Worm (Caenorhabditis elegans) whole organism, L2 larva: ENCODE data around the gene R12B2.2.
A peak's percentile ranks its signal among the peaks of the same experiment; 100 is the strongest.

Experiments
- C34F6.9 ChIP-seq: fragments of 150-350 bp; optimal IDR thresholded peaks from 2 replicates; lab custom pipeline; 2014; ENCODE audit warnings: missing biosample characterization, missing genetic modification characterization
- F13H6.1 ChIP-seq: sonication (generic microtip); optimal IDR thresholded peaks from 2 replicates; lab custom pipeline; 2016; ENCODE audit warnings: missing genetic modification characterization, missing compliant biosample characterization
- R02D3.7 ChIP-seq: fragments of 150-350 bp; optimal IDR thresholded peaks from 2 replicates; lab custom pipeline; 2014; ENCODE audit warnings: missing biosample characterization, missing genetic modification characterization
- Y55F3AM.14 ChIP-seq: fragments of 200-800 bp; sonication (Bioruptor generic); optimal IDR thresholded peaks from 2 replicates; lab custom pipeline; 2018; ENCODE audit warnings: mild to moderate bottlenecking, missing genetic modification characterization, missing compliant biosample characterization
- ZK546.5 ChIP-seq: sonication (generic microtip); optimal IDR thresholded peaks from 2 replicates; lab custom pipeline; 2017; ENCODE audit warnings: missing biosample characterization, missing genetic modification characterization
- alr-1 ChIP-seq: fragments of 150-350 bp; optimal IDR thresholded peaks from 2 replicates; lab custom pipeline; 2014; ENCODE audit warnings: missing biosample characterization, missing genetic modification characterization
- aly-2 ChIP-seq: fragments of 150-350 bp; optimal IDR thresholded peaks from 2 replicates; lab custom pipeline; 2014; ENCODE audit warnings: missing biosample characterization, missing genetic modification characterization
- ama-1 ChIP-seq: fragments of 150-350 bp; optimal IDR thresholded peaks from 2 replicates; lab custom pipeline; 2018; ENCODE audit warnings: inconsistent platforms
- blmp-1 ChIP-seq: sonication (generic microtip); optimal IDR thresholded peaks from 2 replicates; lab custom pipeline; 2017; ENCODE audit warnings: missing genetic modification characterization, mild to moderate bottlenecking, missing compliant biosample characterization, antibody characterized with exemption, moderate library complexity; ENCODE audit not compliant: insufficient read depth
- ceh-16 ChIP-seq: fragments of 150-350 bp; optimal IDR thresholded peaks from 2 replicates; lab custom pipeline; 2014; ENCODE audit warnings: missing biosample characterization, missing genetic modification characterization
- ceh-82 ChIP-seq: fragments of 150-350 bp; optimal IDR thresholded peaks from 2 replicates; lab custom pipeline; 2014; ENCODE audit warnings: missing biosample characterization, missing genetic modification characterization
- crh-2 ChIP-seq: sonication (generic microtip); optimal IDR thresholded peaks from 2 replicates; lab custom pipeline; 2017; ENCODE audit warnings: missing biosample characterization, missing genetic modification characterization
- dmd-4 ChIP-seq: sonication (generic microtip); optimal IDR thresholded peaks from 2 replicates; lab custom pipeline; 2017; ENCODE audit warnings: missing biosample characterization, missing genetic modification characterization
- egl-27 ChIP-seq: sonication (generic microtip); optimal IDR thresholded peaks from 3 replicates; lab custom pipeline; 2017; ENCODE audit warnings: missing biosample characterization, missing genetic modification reagents, missing genetic modification characterization
- elt-1 ChIP-seq: fragments of 150-350 bp; optimal IDR thresholded peaks from 2 replicates; lab custom pipeline; 2014; ENCODE audit warnings: missing biosample characterization, missing genetic modification characterization
- elt-3 ChIP-seq: sonication (generic microtip); optimal IDR thresholded peaks from 2 replicates; lab custom pipeline; 2017; ENCODE audit warnings: missing biosample characterization, missing genetic modification characterization
- fos-1 ChIP-seq: fragments of 150-350 bp; optimal IDR thresholded peaks from 2 replicates; lab custom pipeline; 2014; ENCODE audit warnings: missing biosample characterization, missing genetic modification characterization
- gmeb-1 ChIP-seq: fragments of 150-350 bp; optimal IDR thresholded peaks from 2 replicates; lab custom pipeline; 2014; ENCODE audit warnings: missing biosample characterization, missing genetic modification characterization
- lin-11 ChIP-seq: fragments of 150-350 bp; sonication (generic microtip); optimal IDR thresholded peaks from 2 replicates; lab custom pipeline; 2014; ENCODE audit warnings: missing biosample characterization, missing genetic modification characterization, inconsistent platforms, mixed read lengths
- lin-13 ChIP-seq: fragments of 150-350 bp; optimal IDR thresholded peaks from 2 replicates; lab custom pipeline; 2014; ENCODE audit warnings: missing biosample characterization, missing genetic modification reagents, missing genetic modification characterization
- lin-39 ChIP-seq: fragments of 150-350 bp; optimal IDR thresholded peaks from 2 replicates; lab custom pipeline; 2014; ENCODE audit warnings: missing biosample characterization, missing genetic modification reagents, missing genetic modification characterization
- lsy-2 ChIP-seq, 2 experiments: fragments of 150-350 bp in 1 of 2; sonication (generic microtip) in 1 of 2; optimal IDR thresholded peaks; 2 replicates each; lab custom pipeline; 2014 to 2017; ENCODE audit warnings: missing biosample characterization in 2 of 2, missing genetic modification characterization in 2 of 2
- mab-5 ChIP-seq: fragments of 150-350 bp; optimal IDR thresholded peaks from 2 replicates; lab custom pipeline; 2014; ENCODE audit warnings: missing biosample characterization, missing genetic modification characterization
- mbf-1 ChIP-seq: sonication (generic microtip); optimal IDR thresholded peaks from 2 replicates; lab custom pipeline; 2017; ENCODE audit warnings: missing biosample characterization, missing genetic modification characterization
- mdl-1 ChIP-seq, 2 experiments: fragments of 150-350 bp in 1 of 2; sonication (generic microtip) in 1 of 2; optimal IDR thresholded peaks; 2 replicates each; lab custom pipeline; 2017; ENCODE audit warnings: missing biosample characterization in 2 of 2, missing genetic modification characterization in 2 of 2
- nhr-10 ChIP-seq: sonication (generic microtip); optimal IDR thresholded peaks from 2 replicates; lab custom pipeline; 2017; ENCODE audit warnings: missing biosample characterization, missing genetic modification characterization
- nhr-11 ChIP-seq: fragments of 150-350 bp; optimal IDR thresholded peaks from 2 replicates; lab custom pipeline; 2014; ENCODE audit warnings: missing biosample characterization, missing genetic modification characterization
- nhr-12 ChIP-seq: fragments of 150-350 bp; optimal IDR thresholded peaks from 2 replicates; lab custom pipeline; 2014; ENCODE audit warnings: missing biosample characterization, missing genetic modification characterization
- nhr-129 ChIP-seq: fragments of 150-350 bp; optimal IDR thresholded peaks from 2 replicates; lab custom pipeline; 2014; ENCODE audit warnings: missing biosample characterization, missing genetic modification characterization
- nhr-21 ChIP-seq: fragments of 150-350 bp; optimal IDR thresholded peaks from 2 replicates; lab custom pipeline; 2014; ENCODE audit warnings: missing biosample characterization, missing genetic modification characterization
- nhr-23 ChIP-seq: fragments of 150-350 bp; optimal IDR thresholded peaks from 2 replicates; lab custom pipeline; 2014; ENCODE audit warnings: missing biosample characterization, missing genetic modification reagents, missing genetic modification characterization
- nhr-25 ChIP-seq: fragments of 150-350 bp; sonication (generic microtip); optimal IDR thresholded peaks from 3 replicates; lab custom pipeline; 2014; ENCODE audit warnings: missing biosample characterization, missing genetic modification characterization
- nhr-6 ChIP-seq: fragments of 150-350 bp; optimal IDR thresholded peaks from 2 replicates; lab custom pipeline; 2014; ENCODE audit warnings: missing biosample characterization, missing genetic modification characterization
- nhr-77 ChIP-seq: fragments of 150-350 bp; optimal IDR thresholded peaks from 2 replicates; lab custom pipeline; 2014; ENCODE audit warnings: missing biosample characterization, missing genetic modification characterization
- peb-1 ChIP-seq: fragments of 150-350 bp; optimal IDR thresholded peaks from 2 replicates; lab custom pipeline; 2014; ENCODE audit warnings: missing biosample characterization, missing genetic modification characterization
- sem-4 ChIP-seq: fragments of 150-350 bp; optimal IDR thresholded peaks from 2 replicates; lab custom pipeline; 2014; ENCODE audit warnings: missing biosample characterization, missing genetic modification reagents, missing genetic modification characterization
- skn-1 ChIP-seq: sonication (generic microtip); optimal IDR thresholded peaks from 2 replicates; lab custom pipeline; 2017; ENCODE audit warnings: missing biosample characterization, missing genetic modification characterization
- sma-3 ChIP-seq: sonication (generic microtip); optimal IDR thresholded peaks from 2 replicates; lab custom pipeline; 2016; ENCODE audit warnings: missing genetic modification reagents, missing genetic modification characterization, missing compliant biosample characterization
- sma-9 ChIP-seq, 2 experiments: fragments of 150-350 bp in 1 of 2; sonication (generic microtip) in 1 of 2; optimal IDR thresholded peaks; 2 replicates each; lab custom pipeline; 2014 to 2016; ENCODE audit warnings: missing genetic modification characterization in 2 of 2, mild to moderate bottlenecking in 1 of 2, missing biosample characterization in 1 of 2, missing compliant biosample characterization in 1 of 2, missing genetic modification reagents in 1 of 2, moderate library complexity in 1 of 2
- snpc-4 ChIP-seq: fragments of 150-350 bp; optimal IDR thresholded peaks from 2 replicates; lab custom pipeline; 2014; ENCODE audit warnings: missing biosample characterization, missing genetic modification characterization
- unc-39 ChIP-seq: fragments of 150-350 bp; optimal IDR thresholded peaks from 2 replicates; lab custom pipeline; 2014; ENCODE audit warnings: missing biosample characterization, missing genetic modification characterization
- unc-55 ChIP-seq: fragments of 150-350 bp; sonication (generic microtip); optimal IDR thresholded peaks from 3 replicates; lab custom pipeline; 2014; ENCODE audit warnings: missing biosample characterization, missing genetic modification reagents, missing genetic modification characterization
- unc-62 ChIP-seq: fragments of 150-350 bp; optimal IDR thresholded peaks from 2 replicates; lab custom pipeline; 2014; ENCODE audit warnings: missing biosample characterization, missing genetic modification reagents, missing genetic modification characterization
- zag-1 ChIP-seq: fragments of 150-350 bp; optimal IDR thresholded peaks from 2 replicates; lab custom pipeline; 2014; ENCODE audit warnings: missing biosample characterization, missing genetic modification characterization
- ztf-1 ChIP-seq: fragments of 200-800 bp; sonication (Bioruptor generic); conservative IDR thresholded peaks from 2 replicates; pipeline ENCODE4 v1.3.6; 2022; ENCODE audit warnings: missing genetic modification characterization, missing compliant biosample characterization
- ztf-11 ChIP-seq: sonication (generic microtip); optimal IDR thresholded peaks from 2 replicates; lab custom pipeline; 2017; ENCODE audit warnings: missing biosample characterization, missing genetic modification characterization

The R12B2.2 gene

DNA sequence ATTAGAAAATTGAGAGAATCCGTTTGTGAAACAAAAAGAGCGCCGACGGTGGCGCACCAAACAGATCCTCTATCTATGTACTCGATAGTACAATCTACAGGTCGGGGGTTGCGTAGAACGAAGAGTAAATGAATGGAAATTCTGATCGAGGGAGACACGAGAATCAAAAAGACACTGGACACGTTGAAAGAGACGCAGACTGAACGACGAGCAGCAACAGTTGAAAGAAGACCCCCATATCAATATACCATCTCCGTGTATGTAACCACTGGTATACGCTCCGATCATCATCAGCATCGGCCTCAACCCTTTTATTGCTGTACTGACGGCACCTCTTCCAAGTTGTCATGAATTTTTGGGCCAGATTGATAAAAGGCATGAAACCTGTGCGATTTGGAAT is 29.4 kb downstream of the R12B2.2 start:
- no peak for TF ChIP-seq gmeb-1 (tag; lab: Kevin White, UChicago)
- no peak for TF ChIP-seq dmd-4 (tag; lab: Kevin White, UChicago)
- no peak for TF ChIP-seq lin-11 (tag; lab: Kevin White, UChicago)
- TF ChIP-seq R02D3.7, result no peak
- no peak for TF ChIP-seq nhr-11 (tag; lab: Kevin White, UChicago)
- no peak for TF ChIP-seq nhr-21 (tag; lab: Kevin White, UChicago)
- TF ChIP-seq fos-1 (tag; lab: Kevin White, UChicago), result no peak
- TF ChIP-seq ztf-1 (GFP tag; lab: Robert Waterston, UW), result no peak
- TF ChIP-seq ama-1, result no peak
- TF ChIP-seq elt-1 (tag; lab: Kevin White, UChicago), result peak; percentile 79
- no peak for TF ChIP-seq ztf-11 (tag; lab: Kevin White, UChicago)
- TF ChIP-seq egl-27 (tag; lab: Kevin White, UChicago), result no peak
- TF ChIP-seq snpc-4 (tag; lab: Kevin White, UChicago), result no peak
- TF ChIP-seq nhr-6 (tag; lab: Kevin White, UChicago), result no peak
- TF ChIP-seq sem-4 (tag; lab: Kevin White, UChicago), result no peak
- no peak for TF ChIP-seq F13H6.1 (tag; lab: Kevin White, UChicago)
- TF ChIP-seq zag-1, result no peak
- TF ChIP-seq nhr-23, result no peak
- no peak for TF ChIP-seq ceh-82 (tag; lab: Kevin White, UChicago)
- peak; percentile 21 for TF ChIP-seq crh-2 (tag; lab: Kevin White, UChicago)
- TF ChIP-seq nhr-129, result peak; percentile 9
- no peak for TF ChIP-seq sma-3
- no peak for TF ChIP-seq lin-13 (GFP tag; lab: Kevin White, UChicago)
- TF ChIP-seq unc-39, result no peak
- TF ChIP-seq ZK546.5 (tag; lab: Kevin White, UChicago), result no peak
- TF ChIP-seq blmp-1 (tag; lab: Kevin White, UChicago), result no peak
- TF ChIP-seq unc-55 (GFP tag; lab: Kevin White, UChicago), result no peak
- TF ChIP-seq lsy-2 (tag; optimal IDR thresholded peaks at IDR 0.05; lab: Kevin White, UChicago), result no peak
- TF ChIP-seq alr-1 (tag; lab: Kevin White, UChicago), result no peak
- no peak for TF ChIP-seq elt-3 (tag; lab: Kevin White, UChicago)
- TF ChIP-seq nhr-25 (tag; lab: Kevin White, UChicago), result peak; percentile 5
- peak; percentile 55 for TF ChIP-seq sma-9 (GFP tag; optimal IDR thresholded peaks at IDR 0.05; lab: Kevin White, UChicago)
- no peak for TF ChIP-seq sma-9 (tag; optimal IDR thresholded peaks at IDR 0.05; lab: Kevin White, UChicago)
- peak; percentile 29 for TF ChIP-seq ceh-16 (tag; lab: Kevin White, UChicago)

ce11 chrIII:5836816-5837215 is 30.0 kb downstream of the R12B2.2 start, which contains the start of gene W04D12.1:
Gene W04D12.1 (plus strand): TSS chrIII:5836926.
- no peak for TF ChIP-seq ceh-82 (tag; lab: Kevin White, UChicago)
- no peak for TF ChIP-seq nhr-12
- TF ChIP-seq nhr-23, result no peak
- TF ChIP-seq dmd-4 (tag; lab: Kevin White, UChicago), result no peak
- TF ChIP-seq mbf-1, result no peak
- TF ChIP-seq sma-3, result no peak
- no peak for TF ChIP-seq skn-1 (tag; lab: Kevin White, UChicago)
- no peak for TF ChIP-seq nhr-21 (tag; lab: Kevin White, UChicago)
- TF ChIP-seq nhr-129, result no peak
- no peak for TF ChIP-seq unc-62
- peak; percentile 23 for TF ChIP-seq egl-27 (tag; lab: Kevin White, UChicago)
- TF ChIP-seq peb-1 (tag; lab: Kevin White, UChicago), result no peak
- TF ChIP-seq mab-5 (tag; lab: Kevin White, UChicago), result no peak
- no peak for TF ChIP-seq lin-39
- no peak for TF ChIP-seq sem-4 (tag; lab: Kevin White, UChicago)
- TF ChIP-seq C34F6.9, result peak; percentile 18
- no peak for TF ChIP-seq alr-1 (tag; lab: Kevin White, UChicago)
- peak; percentile 2 for TF ChIP-seq nhr-25 (tag; lab: Kevin White, UChicago)
- TF ChIP-seq crh-2 (tag; lab: Kevin White, UChicago), result no peak
- TF ChIP-seq ceh-16 (tag; lab: Kevin White, UChicago), result no peak
- no peak for TF ChIP-seq ztf-1 (GFP tag; lab: Robert Waterston, UW)
- peak; percentile 35 for TF ChIP-seq gmeb-1 (tag; lab: Kevin White, UChicago)
- TF ChIP-seq aly-2 (tag; lab: Kevin White, UChicago), result no peak
- peak; percentile 14 for TF ChIP-seq ama-1
- TF ChIP-seq elt-3 (tag; lab: Kevin White, UChicago), result no peak
- no peak for TF ChIP-seq lsy-2 (tag; optimal IDR thresholded peaks at IDR 0.05; lab: Kevin White, UChicago)
- peak; percentile 3 for TF ChIP-seq blmp-1 (tag; lab: Kevin White, UChicago)
- no peak for TF ChIP-seq lin-11 (tag; lab: Kevin White, UChicago)
- no peak for TF ChIP-seq F13H6.1 (tag; lab: Kevin White, UChicago)
- no peak for TF ChIP-seq mdl-1 (tag; optimal IDR thresholded peaks at IDR 0.05; lab: Kevin White, UChicago)
- no peak for TF ChIP-seq ztf-11 (tag; lab: Kevin White, UChicago)
- no peak for TF ChIP-seq R02D3.7
- TF ChIP-seq unc-55 (GFP tag; lab: Kevin White, UChicago), result no peak
- TF ChIP-seq zag-1, result no peak
- TF ChIP-seq sma-9 (GFP tag; optimal IDR thresholded peaks at IDR 0.05; lab: Kevin White, UChicago), result peak; percentile 17
- TF ChIP-seq sma-9 (tag; optimal IDR thresholded peaks at IDR 0.05; lab: Kevin White, UChicago), result no peak
- TF ChIP-seq fos-1 (tag; lab: Kevin White, UChicago), result no peak
- TF ChIP-seq nhr-10 (tag; lab: Kevin White, UChicago), result no peak
- no peak for TF ChIP-seq nhr-11 (tag; lab: Kevin White, UChicago)
- TF ChIP-seq elt-1 (tag; lab: Kevin White, UChicago), result no peak
- no peak for TF ChIP-seq Y55F3AM.14
- no peak for TF ChIP-seq lin-13 (GFP tag; lab: Kevin White, UChicago)
- no peak for TF ChIP-seq ZK546.5 (tag; lab: Kevin White, UChicago)
- TF ChIP-seq unc-39, result no peak
- TF ChIP-seq snpc-4 (tag; lab: Kevin White, UChicago), result no peak
- TF ChIP-seq nhr-6 (tag; lab: Kevin White, UChicago), result no peak
- no peak for TF ChIP-seq nhr-77 (tag; lab: Kevin White, UChicago)
